Fruit fly (Drosophila melanogaster): Measurements from ENCODE around the gene CG3040.

Gene CG3040

DNA sequence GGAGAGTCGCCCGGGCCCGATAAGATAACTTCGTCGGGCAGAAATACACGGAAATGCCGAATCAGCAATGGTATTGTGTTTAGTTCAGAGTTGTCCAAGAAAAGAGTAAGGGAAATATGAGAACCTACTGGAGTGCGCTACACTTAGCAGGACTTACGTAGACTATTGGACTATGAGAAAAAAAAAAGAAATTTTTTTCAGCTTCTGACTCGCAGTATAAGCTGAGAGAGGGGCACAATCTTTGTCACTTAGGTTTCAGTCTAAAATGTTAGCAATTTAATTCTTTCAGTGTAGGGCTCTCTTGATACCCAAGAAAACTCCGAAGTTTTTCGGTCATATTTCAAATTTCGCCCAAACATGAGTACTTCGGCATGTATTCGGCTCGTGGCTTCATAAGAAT is 20.6 kb upstream of the CG3040 start:
- no peak for TF ChIP-seq cic (GFP tag; optimal IDR thresholded peaks at IDR 0.05)
- TF ChIP-seq CG7045 (GFP tag; optimal IDR thresholded peaks at IDR 0.05), result peak; percentile 11
- peak; percentile 85 for TF ChIP-seq Hr96 (GFP tag; optimal IDR thresholded peaks at IDR 0.05)
- peak; percentile 54 for TF ChIP-seq Crg-1 (GFP tag; optimal IDR thresholded peaks at IDR 0.05)
- no peak for TF ChIP-seq toe (GFP tag; optimal IDR thresholded peaks at IDR 0.05)
- TF ChIP-seq CG5204 (GFP tag; optimal IDR thresholded peaks at IDR 0.05), result peak; percentile 32
- TF ChIP-seq CG33017 (tag; optimal IDR thresholded peaks at IDR 0.05), result no peak
- TF ChIP-seq ovo (GFP tag; optimal IDR thresholded peaks at IDR 0.05), result peak; percentile 23
- TF ChIP-seq Mnt (GFP tag; optimal IDR thresholded peaks at IDR 0.05), result peak; percentile 81
- TF ChIP-seq kay (GFP tag; ENCODE audit: borderline replicate concordance), result no peak
- TF ChIP-seq CG7101 (tag; optimal IDR thresholded peaks at IDR 0.05), result peak; percentile 92
- no peak for TF ChIP-seq CG12768 (GFP tag; optimal IDR thresholded peaks at IDR 0.05)
- TF ChIP-seq CG1620 (GFP tag; optimal IDR thresholded peaks at IDR 0.05), result peak; percentile 83
- TF ChIP-seq tj (GFP tag; optimal IDR thresholded peaks at IDR 0.05), result peak; percentile 95
- TF ChIP-seq bab1 (GFP tag; optimal IDR thresholded peaks at IDR 0.05), result peak; percentile 89
- TF ChIP-seq Clk (GFP tag; optimal IDR thresholded peaks at IDR 0.05), result no peak
- TF ChIP-seq pad (GFP tag; optimal IDR thresholded peaks at IDR 0.05), result peak; percentile 78
- TF ChIP-seq CG14711 (tag; optimal IDR thresholded peaks at IDR 0.05), result peak; percentile 84
- peak; percentile 78 for TF ChIP-seq CG11617 (GFP tag; optimal IDR thresholded peaks at IDR 0.05)
- no peak for TF ChIP-seq cnc (optimal IDR thresholded peaks at IDR 0.05)

DNA sequence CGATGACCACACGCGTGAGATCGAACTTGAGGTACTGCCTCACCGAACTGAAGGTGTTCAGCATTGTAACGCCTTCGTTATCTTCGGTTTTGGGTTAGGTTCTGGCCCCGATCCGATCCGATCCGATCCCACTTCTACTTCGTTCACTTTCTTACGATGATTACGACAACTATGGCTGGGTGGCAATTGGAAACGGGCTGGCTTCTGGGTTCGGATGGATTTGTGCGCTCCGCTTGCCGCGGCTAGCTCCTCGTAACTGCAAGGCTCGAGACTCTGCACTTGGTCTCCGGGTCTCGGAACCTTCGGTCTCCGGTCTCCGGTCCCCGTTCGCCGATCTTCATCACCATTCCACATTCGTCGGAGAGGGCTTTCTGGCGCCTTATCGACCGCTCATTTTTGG is 20.2 kb upstream of the CG3040 start, which contains the start of gene Inx7:
TSS of gene Inx7 (minus strand) at position 263 of the 400 bp plus-strand sequence.
- TF ChIP-seq CG7101 (tag; optimal IDR thresholded peaks at IDR 0.05) (no peak), tj (GFP tag; optimal IDR thresholded peaks at IDR 0.05) (no peak), ovo (GFP tag; optimal IDR thresholded peaks at IDR 0.05) (no peak), pad (GFP tag; optimal IDR thresholded peaks at IDR 0.05) (no peak)

DNA sequence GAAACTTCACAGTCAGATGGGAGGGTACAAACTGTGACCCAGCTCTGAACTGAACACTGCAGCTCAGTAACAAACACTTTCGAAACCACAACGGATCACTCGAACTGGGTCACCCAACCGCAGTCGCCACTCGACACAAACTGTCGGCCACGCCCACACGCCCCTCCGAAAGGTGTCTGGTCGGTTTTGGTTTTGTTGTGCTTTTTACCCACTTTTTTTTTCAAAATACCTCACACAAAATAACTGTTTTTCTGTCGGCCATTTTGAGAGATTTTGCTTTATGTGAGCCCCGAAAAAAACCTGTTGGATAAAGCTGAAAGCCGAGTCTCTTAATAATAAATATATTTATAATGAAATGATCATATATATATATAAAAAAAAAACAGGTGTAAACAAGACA is 18.1 kb upstream of the CG3040 start, which contains the start of gene ogre:
TSS of gene ogre (minus strand) at position 33 of the 400 bp plus-strand sequence.
- TF ChIP-seq Crg-1 (GFP tag; optimal IDR thresholded peaks at IDR 0.05) (no peak), ovo (GFP tag; optimal IDR thresholded peaks at IDR 0.05) (no peak), CG14711 (tag; optimal IDR thresholded peaks at IDR 0.05) (no peak), CG1620 (GFP tag; optimal IDR thresholded peaks at IDR 0.05) (no peak), pad (GFP tag; optimal IDR thresholded peaks at IDR 0.05) (no peak)

DNA sequence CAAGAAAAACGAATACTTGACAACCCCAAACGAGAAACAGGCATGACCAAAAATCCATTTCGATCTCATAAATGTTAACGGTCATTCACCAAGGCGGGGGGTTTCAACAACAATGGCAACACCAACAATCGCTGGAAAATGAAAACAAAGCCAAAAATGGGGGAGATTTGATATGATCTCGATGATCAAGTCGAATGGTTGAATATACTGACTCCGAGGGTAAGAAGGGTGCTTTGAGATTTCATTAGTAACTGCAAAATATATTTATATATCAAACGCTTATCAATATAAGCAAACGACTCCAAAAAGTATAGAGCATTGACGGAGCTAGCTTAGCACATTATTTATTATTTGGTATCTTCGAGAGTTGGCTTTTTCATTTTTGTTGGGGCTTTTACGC is 16.9 kb upstream of the CG3040 start:
- TF ChIP-seq CG7101 (tag; optimal IDR thresholded peaks at IDR 0.05) (no peak), Clk (GFP tag; optimal IDR thresholded peaks at IDR 0.05) (no peak)

DNA sequence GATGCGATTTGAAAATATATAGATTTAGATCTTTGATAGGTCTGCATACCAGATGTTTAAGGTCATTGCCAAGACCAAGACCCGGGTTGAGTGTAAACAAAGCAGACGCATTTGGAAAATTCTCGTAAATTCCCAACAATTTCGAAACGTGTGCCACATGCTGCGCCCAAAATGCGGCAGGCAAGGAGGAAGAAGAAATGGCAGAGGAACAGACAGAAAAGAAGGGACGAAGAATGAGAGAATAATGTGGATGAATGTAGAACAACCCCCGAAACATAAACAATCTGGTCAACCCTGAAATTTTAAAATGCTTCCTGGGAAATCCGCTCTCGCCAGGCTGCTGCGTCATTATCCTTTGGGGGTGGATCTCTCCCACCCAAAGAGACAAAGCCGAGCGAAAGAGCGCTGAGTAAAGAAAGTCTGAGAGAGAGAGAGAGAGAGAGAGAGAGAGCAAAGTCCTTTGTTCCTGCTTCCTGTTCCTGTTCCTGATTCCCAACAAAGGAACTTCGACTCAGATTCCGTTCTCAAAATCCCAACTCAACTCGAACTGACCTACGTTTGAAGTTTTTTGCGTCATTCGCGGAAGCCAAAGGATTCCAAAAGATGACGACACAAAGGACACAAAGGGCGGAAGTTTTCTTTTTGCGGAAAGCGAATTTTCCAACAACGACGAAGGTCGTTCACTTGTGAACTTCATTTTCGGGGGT is 15.6 kb upstream of the CG3040 start:
- TF ChIP-seq tj (GFP tag; optimal IDR thresholded peaks at IDR 0.05) (no peak), bab1 (GFP tag; optimal IDR thresholded peaks at IDR 0.05) (no peak), CG7101 (tag; optimal IDR thresholded peaks at IDR 0.05) (no peak), pad (GFP tag; optimal IDR thresholded peaks at IDR 0.05) (no peak), CG33017 (tag; optimal IDR thresholded peaks at IDR 0.05) (no peak), CG12768 (GFP tag; optimal IDR thresholded peaks at IDR 0.05) (no peak), CG14711 (tag; optimal IDR thresholded peaks at IDR 0.05) (no peak), cnc (optimal IDR thresholded peaks at IDR 0.05) (no peak), CG11617 (GFP tag; optimal IDR thresholded peaks at IDR 0.05) (no peak), CG7045 (GFP tag; optimal IDR thresholded peaks at IDR 0.05) (no peak), Mnt (GFP tag; optimal IDR thresholded peaks at IDR 0.05) (no peak), Crg-1 (GFP tag; optimal IDR thresholded peaks at IDR 0.05) (no peak)

DNA sequence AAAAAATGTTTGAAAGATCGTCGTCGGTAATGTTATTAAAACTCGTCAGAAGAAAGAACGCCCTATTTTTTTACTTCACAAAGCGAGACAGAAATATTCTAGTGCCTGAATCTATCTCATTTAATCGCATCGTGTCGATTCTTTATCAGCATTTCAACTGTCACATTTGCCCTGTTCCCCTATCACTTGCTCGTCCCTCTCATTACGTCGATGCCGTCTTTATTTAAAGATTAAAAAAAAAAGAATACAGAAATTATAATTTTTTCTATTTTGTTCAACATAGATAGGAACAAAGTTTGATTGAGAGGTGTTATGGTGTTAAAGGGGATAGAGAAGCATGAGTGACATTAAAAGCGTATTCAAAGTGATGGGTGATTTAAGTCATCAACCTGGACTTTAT is 14.9 kb upstream of the CG3040 start:
- TF ChIP-seq CG1620 (GFP tag; optimal IDR thresholded peaks at IDR 0.05) (no peak), toe (GFP tag; optimal IDR thresholded peaks at IDR 0.05) (no peak), Crg-1 (GFP tag; optimal IDR thresholded peaks at IDR 0.05) (no peak), bab1 (GFP tag; optimal IDR thresholded peaks at IDR 0.05) (no peak), CG11617 (GFP tag; optimal IDR thresholded peaks at IDR 0.05) (no peak), CG14711 (tag; optimal IDR thresholded peaks at IDR 0.05) (no peak), CG12768 (GFP tag; optimal IDR thresholded peaks at IDR 0.05) (no peak), pad (GFP tag; optimal IDR thresholded peaks at IDR 0.05) (no peak), Hr96 (GFP tag; optimal IDR thresholded peaks at IDR 0.05) (no peak), cic (GFP tag; optimal IDR thresholded peaks at IDR 0.05) (no peak), tj (GFP tag; optimal IDR thresholded peaks at IDR 0.05) (no peak), CG7101 (tag; optimal IDR thresholded peaks at IDR 0.05) (no peak), kay (GFP tag; ENCODE audit: borderline replicate concordance) (no peak), CG7045 (GFP tag; optimal IDR thresholded peaks at IDR 0.05) (no peak)

DNA sequence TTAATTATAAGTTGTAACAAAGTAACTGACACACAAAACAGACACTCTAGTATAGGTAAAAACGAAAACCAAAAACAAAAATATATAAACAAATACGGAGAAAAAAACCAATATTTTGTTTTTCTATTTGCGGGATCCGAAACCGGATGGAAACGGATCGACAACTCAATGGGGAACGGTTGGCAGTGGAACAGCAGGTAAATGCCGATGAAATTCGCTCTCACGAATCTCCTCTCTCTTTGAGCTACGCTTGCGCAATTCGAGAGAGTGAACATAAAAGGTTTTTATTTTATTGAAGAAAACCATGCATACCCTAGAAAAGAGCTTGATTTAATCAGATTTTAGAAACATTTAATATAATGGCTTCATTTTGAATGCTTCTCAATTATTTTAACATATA is 13.9 kb upstream of the CG3040 start:
- TF ChIP-seq CG14711 (tag; optimal IDR thresholded peaks at IDR 0.05), result no peak
- TF ChIP-seq CG1620 (GFP tag; optimal IDR thresholded peaks at IDR 0.05), result no peak
- TF ChIP-seq CG11617 (GFP tag; optimal IDR thresholded peaks at IDR 0.05), result no peak
- no peak for TF ChIP-seq CG5204 (GFP tag; optimal IDR thresholded peaks at IDR 0.05)
- TF ChIP-seq CG7101 (tag; optimal IDR thresholded peaks at IDR 0.05), result no peak
- no peak for TF ChIP-seq toe (GFP tag; optimal IDR thresholded peaks at IDR 0.05)
- TF ChIP-seq Mnt (GFP tag; optimal IDR thresholded peaks at IDR 0.05), result no peak
- TF ChIP-seq Crg-1 (GFP tag; optimal IDR thresholded peaks at IDR 0.05), result no peak
- no peak for TF ChIP-seq cic (GFP tag; optimal IDR thresholded peaks at IDR 0.05)
- TF ChIP-seq cnc (optimal IDR thresholded peaks at IDR 0.05), result no peak
- TF ChIP-seq CG33017 (tag; optimal IDR thresholded peaks at IDR 0.05), result no peak
- TF ChIP-seq Clk (GFP tag; optimal IDR thresholded peaks at IDR 0.05), result no peak
- no peak for TF ChIP-seq CG7045 (GFP tag; optimal IDR thresholded peaks at IDR 0.05)
- no peak for TF ChIP-seq Hr96 (GFP tag; optimal IDR thresholded peaks at IDR 0.05)
